Fruit fly (Drosophila melanogaster) whole organism, embryonic: Measurements from ENCODE around the gene ocn.

Source experiments
- Asciz ChIP-seq: fragments of 200-800 bp; sonication (Bioruptor generic); optimal IDR thresholded peaks from 2 replicates; lab custom pipeline; 2017; ENCODE audit warnings: missing biosample characterization, mild to moderate bottlenecking, missing genetic modification characterization, missing genetic modification reagents
- Awh ChIP-seq: fragments of 200-800 bp; sonication (Bioruptor generic); IDR thresholded peaks from 2 replicates; pipeline ENCODE4, ENCODE4 v1.3.6; 2022; ENCODE audit warnings: missing biosample characterization, missing genetic modification characterization
- B-H1 ChIP-seq: fragments of 200-800 bp; sonication (Bioruptor generic); IDR thresholded peaks from 3 replicates; pipeline ENCODE4 v1.3.6; 2022; ENCODE audit warnings: missing biosample characterization, missing genetic modification characterization
- B-H2 ChIP-seq: fragments of 200-800 bp; sonication (Bioruptor generic); optimal IDR thresholded peaks from 2 replicates; lab custom pipeline; 2018; ENCODE audit warnings: missing biosample characterization, mild to moderate bottlenecking, missing genetic modification characterization
- Bteb2 ChIP-seq: fragments of 200-800 bp; sonication (Bioruptor generic); optimal IDR thresholded peaks from 2 replicates; lab custom pipeline; 2016; ENCODE audit warnings: missing biosample characterization, missing genetic modification characterization
- CG10147 ChIP-seq: fragments of 200-800 bp; sonication (Bioruptor generic); optimal IDR thresholded peaks from 2 replicates; lab custom pipeline; 2019; ENCODE audit warnings: missing biosample characterization, mild to moderate bottlenecking, missing genetic modification characterization, moderate library complexity
- CG10267 ChIP-seq: fragments of 200-800 bp; sonication (Bioruptor generic); optimal IDR thresholded peaks from 2 replicates; lab custom pipeline; 2018; ENCODE audit warnings: missing biosample characterization, mild to moderate bottlenecking, missing genetic modification characterization, moderate library complexity
- CG10959 ChIP-seq: fragments of 200-800 bp; sonication (Bioruptor generic); IDR thresholded peaks from 2 replicates; pipeline ENCODE4 v1.3.6; 2022; ENCODE audit warnings: missing biosample characterization, missing genetic modification characterization
- CG11398 ChIP-seq: fragments of 200-800 bp; sonication (Bioruptor generic); optimal IDR thresholded peaks from 2 replicates; lab custom pipeline; 2016; ENCODE audit warnings: missing biosample characterization, missing genetic modification characterization
- CG1647 ChIP-seq: fragments of 200-800 bp; sonication (Bioruptor generic); optimal IDR thresholded peaks from 3 replicates; lab custom pipeline; 2016; ENCODE audit warnings: missing biosample characterization, missing genetic modification characterization
- CG34376 ChIP-seq: fragments of 200-800 bp; sonication (Bioruptor generic); optimal IDR thresholded peaks from 2 replicates; lab custom pipeline; 2018; ENCODE audit warnings: missing biosample characterization, mild to moderate bottlenecking, missing genetic modification characterization
- CG4360 ChIP-seq: fragments of 200-800 bp; sonication (Bioruptor generic); IDR thresholded peaks from 2 replicates; pipeline ENCODE4 v1.3.6; 2022; ENCODE audit warnings: missing biosample characterization, missing genetic modification characterization
- CG4730 ChIP-seq: fragments of 200-800 bp; sonication (Bioruptor generic); IDR thresholded peaks from 2 replicates; pipeline ENCODE4 v1.3.6; 2022; ENCODE audit warnings: missing biosample characterization, missing genetic modification characterization
- CG6654 ChIP-seq: fragments of 200-800 bp; sonication (Bioruptor generic); optimal IDR thresholded peaks from 2 replicates; lab custom pipeline; 2017; ENCODE audit warnings: missing biosample characterization, mild to moderate bottlenecking, missing genetic modification characterization
- CG6791 ChIP-seq: fragments of 200-800 bp; sonication (Bioruptor generic); IDR thresholded peaks from 3 replicates; pipeline ENCODE4 v1.3.6; 2022; ENCODE audit warnings: missing biosample characterization, missing genetic modification characterization; ENCODE audit not compliant: partially characterized antibody
- CG8388 ChIP-seq: fragments of 200-800 bp; sonication (Bioruptor generic); optimal IDR thresholded peaks from 2 replicates; lab custom pipeline; 2019; ENCODE audit warnings: missing biosample characterization, mild to moderate bottlenecking, missing genetic modification characterization, moderate library complexity
- CG8478 ChIP-seq: fragments of >200 bp; optimal IDR thresholded peaks from 2 replicates; lab custom pipeline; 2018
- Chrac-16 ChIP-seq: fragments of 200-800 bp; sonication (Bioruptor generic); optimal IDR thresholded peaks from 3 replicates; lab custom pipeline; 2016; ENCODE audit warnings: missing biosample characterization, missing genetic modification characterization
- CrebB ChIP-seq: fragments of 200-800 bp; sonication (Bioruptor generic); optimal IDR thresholded peaks from 3 replicates; lab custom pipeline; 2018; ENCODE audit warnings: missing biosample characterization, mild to moderate bottlenecking, missing genetic modification characterization
- D19A ChIP-seq: fragments of 200-800 bp; optimal IDR thresholded peaks from 3 replicates; lab custom pipeline; 2019; ENCODE audit warnings: missing biosample characterization, mild to moderate bottlenecking, missing genetic modification characterization, moderate library complexity
- D19B ChIP-seq: fragments of 200-800 bp; sonication (Bioruptor generic); optimal IDR thresholded peaks from 2 replicates; lab custom pipeline; 2017; ENCODE audit warnings: missing biosample characterization, mild to moderate bottlenecking, missing genetic modification characterization
- Dad ChIP-seq: fragments of 200-800 bp; sonication (Bioruptor generic); optimal IDR thresholded peaks from 3 replicates; lab custom pipeline; 2016; ENCODE audit warnings: missing biosample characterization, missing genetic modification characterization
- Dek ChIP-seq: fragments of 200-800 bp; sonication (Bioruptor generic); optimal IDR thresholded peaks from 3 replicates; lab custom pipeline; 2019; ENCODE audit warnings: missing biosample characterization, mild to moderate bottlenecking, missing genetic modification characterization, moderate library complexity
- H2.0 ChIP-seq: fragments of 200-800 bp; sonication (Bioruptor generic); IDR thresholded peaks from 2 replicates; pipeline ENCODE4 v1.3.6; 2022; ENCODE audit warnings: missing biosample characterization, missing genetic modification characterization
- Lhr ChIP-seq: fragments of 200-800 bp; sonication (Bioruptor generic); optimal IDR thresholded peaks from 3 replicates; lab custom pipeline; 2017; ENCODE audit warnings: mild to moderate bottlenecking, missing biosample characterization, missing genetic modification reagents, missing genetic modification characterization
- Med ChIP-seq: fragments of 200-800 bp; sonication (Bioruptor generic); peaks from one replicate; lab custom pipeline; 2016; ENCODE audit warnings: missing biosample characterization, missing genetic modification characterization, mild to moderate bottlenecking, inconsistent platforms, moderate library complexity
- Pdp1 ChIP-seq, 2 experiments: fragments of 200-800 bp; sonication (Bioruptor generic); optimal IDR thresholded peaks; 3 replicates each; lab custom pipeline; 2016; ENCODE audit warnings: missing biosample characterization in 2 of 2, missing genetic modification characterization in 2 of 2, mild to moderate bottlenecking in 1 of 2, moderate library complexity in 1 of 2
- Ravus ChIP-seq: fragments of 200-800 bp; sonication (Bioruptor generic); IDR thresholded peaks from 2 replicates; pipeline ENCODE4 v1.3.6; 2022; ENCODE audit warnings: missing biosample characterization, missing genetic modification characterization
- Sox102F ChIP-seq: fragments of 200-800 bp; sonication (Bioruptor generic); optimal IDR thresholded peaks from 2 replicates; lab custom pipeline; 2018; ENCODE audit warnings: missing biosample characterization, mild to moderate bottlenecking, missing genetic modification characterization, moderate library complexity
- Sry-δ ChIP-seq: fragments of 200-800 bp; sonication (Bioruptor generic); optimal IDR thresholded peaks from 2 replicates; lab custom pipeline; 2016; ENCODE audit warnings: missing biosample characterization, missing genetic modification characterization
- Taf1 ChIP-seq: fragments of 200-800 bp; sonication (Bioruptor generic); IDR thresholded peaks from 2 replicates; pipeline ENCODE4 v1.3.6; 2022; ENCODE audit warnings: missing biosample characterization, missing genetic modification characterization
- az2 ChIP-seq: fragments of 200-800 bp; sonication (Bioruptor generic); optimal IDR thresholded peaks from 3 replicates; lab custom pipeline; 2016; ENCODE audit warnings: missing biosample characterization, missing genetic modification characterization
- bsh ChIP-seq, 2 experiments: fragments of 200-800 bp; sonication (Bioruptor generic); optimal IDR thresholded peaks; 2 replicates each; lab custom pipeline; 2017 to 2018; ENCODE audit warnings: mild to moderate bottlenecking in 2 of 2, missing biosample characterization in 2 of 2, missing genetic modification characterization in 2 of 2, moderate library complexity in 1 of 2
- dpn ChIP-seq, 2 experiments: fragments of 200-800 bp; sonication (Bioruptor generic); optimal IDR thresholded peaks; 3 replicates each; lab custom pipeline; 2016; ENCODE audit warnings: missing biosample characterization in 2 of 2, missing genetic modification characterization in 2 of 2
- en ChIP-seq: fragments of 200-800 bp; sonication (Bioruptor generic); optimal IDR thresholded peaks from 2 replicates; lab custom pipeline; 2016; ENCODE audit warnings: missing biosample characterization, missing genetic modification characterization
- gcm ChIP-seq: fragments of 200-800 bp; sonication (Bioruptor generic); optimal IDR thresholded peaks from 2 replicates; lab custom pipeline; 2019; ENCODE audit warnings: missing biosample characterization, mild to moderate bottlenecking, missing genetic modification characterization, moderate library complexity
- jigr1 ChIP-seq: fragments of 200-800 bp; sonication (Bioruptor generic); IDR thresholded peaks from 3 replicates; pipeline ENCODE4 v1.3.6; 2022; ENCODE audit warnings: missing biosample characterization, missing genetic modification characterization
- jumu ChIP-seq: fragments of 200-800 bp; sonication (Bioruptor generic); optimal IDR thresholded peaks from 3 replicates; lab custom pipeline; 2016; ENCODE audit warnings: missing biosample characterization, missing genetic modification characterization
- lab ChIP-seq: fragments of 200-800 bp; sonication (Bioruptor generic); optimal IDR thresholded peaks from 3 replicates; lab custom pipeline; 2017; ENCODE audit warnings: missing biosample characterization, missing genetic modification characterization, mild to moderate bottlenecking, moderate library complexity, missing genetic modification reagents
- mam ChIP-seq: fragments of 200-800 bp; sonication (Bioruptor generic); optimal IDR thresholded peaks from 3 replicates; lab custom pipeline; 2016; ENCODE audit warnings: missing biosample characterization, missing genetic modification characterization
- nerfin-1 ChIP-seq: fragments of 200-800 bp; sonication (Bioruptor generic); optimal IDR thresholded peaks from 3 replicates; lab custom pipeline; 2019; ENCODE audit warnings: missing biosample characterization, mild to moderate bottlenecking, missing genetic modification characterization, moderate library complexity
- pnt ChIP-seq: fragments of 200-800 bp; sonication (Bioruptor generic); optimal IDR thresholded peaks from 3 replicates; lab custom pipeline; 2016; ENCODE audit warnings: missing biosample characterization, missing genetic modification characterization
- sens ChIP-seq: fragments of 200-800 bp; sonication (Bioruptor generic); peaks from one replicate; lab custom pipeline; 2016; ENCODE audit warnings: missing biosample characterization, missing genetic modification characterization
- shn ChIP-seq: fragments of 200-800 bp; sonication (Bioruptor generic); optimal IDR thresholded peaks from 3 replicates; lab custom pipeline; 2016; ENCODE audit warnings: missing biosample characterization, missing genetic modification characterization
- stc ChIP-seq: fragments of 200-800 bp; sonication (Bioruptor generic); IDR thresholded peaks from 2 replicates; pipeline ENCODE4 v1.3.6; 2022; ENCODE audit warnings: missing biosample characterization, missing genetic modification characterization
- sug ChIP-seq: fragments of 200-800 bp; optimal IDR thresholded peaks from 2 replicates; lab custom pipeline; 2019; ENCODE audit warnings: missing biosample characterization, mild to moderate bottlenecking, missing genetic modification characterization, moderate library complexity
- toy ChIP-seq: fragments of 200-800 bp; sonication (Bioruptor generic); IDR thresholded peaks from 2 replicates; pipeline ENCODE4 v1.3.6; 2022; ENCODE audit warnings: missing biosample characterization, missing genetic modification characterization
- trh ChIP-seq: fragments of 200-800 bp; sonication (Bioruptor generic); optimal IDR thresholded peaks from 2 replicates; lab custom pipeline; 2016; ENCODE audit warnings: missing biosample characterization, missing genetic modification characterization
- ttk ChIP-seq: fragments of 200-800 bp; sonication (Bioruptor generic); IDR thresholded peaks from 2 replicates; pipeline ENCODE4 v2.1.2; 2022; ENCODE audit warnings: missing biosample characterization, missing genetic modification characterization

ocn gene

dm6 chr3R:30046029-30047001 is 8.8 kb upstream of the ocn start, which contains the start of the genes RpL32 and CG7943 (continued):
- TF ChIP-seq H2.0 (peak; percentile 83), CG10147 (GFP tag; lab: Kevin White, UChicago) (peak; percentile 90), D19B (GFP tag; lab: Kevin White, UChicago) (peak; percentile 85), B-H2 (GFP tag; lab: Kevin White, UChicago) (peak; percentile 95), Sox102F (GFP tag; lab: Kevin White, UChicago) (peak; percentile 78), Asciz (GFP tag; lab: Kevin White, UChicago) (peak; percentile 92), Pdp1 (GFP tag; optimal IDR thresholded peaks at IDR 0.05; lab: Kevin White, UChicago) (peak; percentile 98 to 99), shn (peak; percentile 95), CG8478 (lab: Kevin White, UChicago) (no peak), Bteb2 (GFP tag; lab: Kevin White, UChicago) (peak; percentile 92), CG10959 (GFP tag; lab: Robert Waterston, UW) (peak; percentile 91), D19A (peak; percentile 77), CG10267 (tag; lab: Kevin White, UChicago) (peak; percentile 93), ttk (GFP tag; lab: Robert Waterston, UW) (peak; percentile 88), jumu (GFP tag; lab: Kevin White, UChicago) (peak; percentile 97), CG1647 (peak; percentile 92), CG8388 (GFP tag; lab: Kevin White, UChicago) (peak; percentile 82), CrebB (tag; lab: Kevin White, UChicago) (peak; percentile 87), az2 (GFP tag; lab: Kevin White, UChicago) (peak; percentile 70), Awh (peak; percentile 86), jigr1 (peak; percentile 83), CG34376 (peak; percentile 99), toy (GFP tag; lab: Robert Waterston, UW) (peak; percentile 87), Chrac-16 (GFP tag; lab: Kevin White, UChicago) (peak; percentile 81), CG11398 (peak; percentile 86), en (GFP tag; lab: Kevin White, UChicago) (peak; percentile 90), lab (peak; percentile 98), CG4730 (GFP tag; lab: Robert Waterston, UW) (peak; percentile 86), Sry-δ (GFP tag; lab: Kevin White, UChicago) (peak; percentile 100), Dek (tag; lab: Kevin White, UChicago) (peak; percentile 90), CG6791 (GFP tag; lab: Robert Waterston, UW) (peak; percentile 100), sens (peak; percentile 97), CG6654 (peak; percentile 84), trh (GFP tag; lab: Kevin White, UChicago) (peak; percentile 85), dpn (GFP tag; optimal IDR thresholded peaks at IDR 0.05; lab: Kevin White, UChicago) (peak; percentile 83 to 98), B-H1 (peak; percentile 90), Ravus (GFP tag; lab: Robert Waterston, UW) (peak; percentile 78), pnt (GFP tag; lab: Kevin White, UChicago) (peak; percentile 96), nerfin-1 (peak; percentile 87), bsh (GFP tag; optimal IDR thresholded peaks at IDR 0.05; lab: Kevin White, UChicago) (peak in 1 of 2 experiments; percentile 84), stc (GFP tag; lab: Robert Waterston, UW) (peak; percentile 95), Med (GFP tag; lab: Kevin White, UChicago) (peak; percentile 100), Taf1 (GFP tag; lab: Robert Waterston, UW) (peak; percentile 92), Lhr (GFP tag; lab: Kevin White, UChicago) (peak; percentile 64), gcm (GFP tag; lab: Kevin White, UChicago) (peak; percentile 88), CG4360 (peak; percentile 67), Dad (GFP tag; lab: Kevin White, UChicago) (peak; percentile 97), mam (GFP tag; lab: Kevin White, UChicago) (peak; percentile 99), sug (peak; percentile 95)
